Worm (Caenorhabditis elegans): ENCODE results near the gene srh-192.

- no peak for TF ChIP-seq hlh-8 (tag; optimal IDR thresholded peaks at IDR 0.05)
- TF ChIP-seq fkh-10 (GFP tag; optimal IDR thresholded peaks at IDR 0.05), result no peak
- TF ChIP-seq ceh-48 (tag; optimal IDR thresholded peaks at IDR 0.05), result no peak
- TF ChIP-seq unc-3 (GFP tag; conservative IDR thresholded peaks at IDR 0.05), result no peak
- no peak for TF ChIP-seq unc-3 (tag; optimal IDR thresholded peaks at IDR 0.05)
- no peak for TF ChIP-seq nhr-11 (tag; optimal IDR thresholded peaks at IDR 0.05)
- TF ChIP-seq unc-55 (GFP tag; optimal IDR thresholded peaks at IDR 0.05), result no peak
- TF ChIP-seq gmeb-2 (tag; optimal IDR thresholded peaks at IDR 0.05), result no peak
- TF ChIP-seq unc-86 (tag; optimal IDR thresholded peaks at IDR 0.05), result no peak
- no peak for TF ChIP-seq K09A11.1 (tag; optimal IDR thresholded peaks at IDR 0.05; ENCODE audit: insufficient read depth)
- no peak for TF ChIP-seq nfya-1 (tag; optimal IDR thresholded peaks at IDR 0.05)
- TF ChIP-seq syd-9 (tag; optimal IDR thresholded peaks at IDR 0.05), result no peak
- no peak for TF ChIP-seq ets-4 (tag; optimal IDR thresholded peaks at IDR 0.05)
Measured at ce11 chrV:4304240-4304639, 10.7 kb downstream of the srh-192 start.
